Fruit fly (Drosophila melanogaster) whole organism: Measurements from ENCODE around the gene CG18649.

Experiments
- CG8478 ChIP-seq: fragments of >200 bp; optimal IDR thresholded peaks from 2 replicates; lab custom pipeline; 2018; ENCODE audit warnings: inconsistent platforms
- Dll ChIP-seq: fragments of >200 bp; optimal IDR thresholded peaks from 2 replicates; lab custom pipeline; 2017
- EcR ChIP-seq, 2 experiments: fragments of >200 bp; optimal IDR thresholded peaks; 2 replicates each; lab custom pipeline; 2017; ENCODE audit warnings: missing biosample characterization in 2 of 2, missing genetic modification characterization in 2 of 2, missing genetic modification reagents in 2 of 2
- pan ChIP-seq: fragments of >200 bp; optimal IDR thresholded peaks from 2 replicates; lab custom pipeline; 2017
- psq ChIP-seq: fragments of >200 bp; optimal IDR thresholded peaks from 2 replicates; lab custom pipeline; 2017
- usp ChIP-seq: fragments of >200 bp; optimal IDR thresholded peaks from 2 replicates; lab custom pipeline; 2017; ENCODE audit warnings: missing biosample characterization, missing genetic modification characterization, mixed read lengths

DNA sequence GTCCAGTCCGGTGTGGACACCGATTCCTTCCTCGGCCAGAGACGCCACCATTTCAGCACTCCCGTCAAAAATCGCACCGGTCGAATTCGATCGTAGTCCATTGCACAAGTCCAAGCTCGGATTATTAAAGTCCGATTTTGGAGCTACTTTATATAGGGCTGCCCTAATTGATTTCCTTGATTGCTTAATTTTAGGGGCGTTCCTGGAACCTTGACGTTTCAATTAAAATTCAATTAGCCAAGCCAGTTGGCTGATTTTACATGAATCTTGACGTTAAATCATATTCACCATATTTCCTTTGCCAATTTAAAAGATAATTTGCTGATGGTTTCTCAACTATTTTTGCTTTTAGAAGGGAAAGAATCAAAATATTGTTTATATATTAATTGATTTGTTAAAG, 24.4 kb upstream of the CG18649 start, which contains the start of gene Or71a:
- TF ChIP-seq pan (no peak), CG8478 (lab: Kevin White, UChicago) (no peak), psq (lab: Kevin White, UChicago) (no peak), EcR (GFP tag; optimal IDR thresholded peaks at IDR 0.05; lab: Kevin White, UChicago) (no peak), usp (GFP tag; lab: Kevin White, UChicago) (no peak), Dll (lab: Kevin White, UChicago) (no peak)
